Worm (Caenorhabditis elegans): ENCODE data around the gene F35D11.3.

- TF ChIP-seq dve-1 (tag; optimal IDR thresholded peaks at IDR 0.05; ENCODE audit: insufficient read depth) (no peak), ceh-20 (GFP tag; IDR thresholded peaks at IDR 0.05) (no peak), ces-1 (GFP tag; optimal IDR thresholded peaks at IDR 0.05) (no peak), unc-62 (GFP tag; optimal IDR thresholded peaks at IDR 0.05 in 1 of 2) (no peak), unc-62 (tag; optimal IDR thresholded peaks at IDR 0.05) (no peak), lin-13 (GFP tag; optimal IDR thresholded peaks at IDR 0.05) (no peak)
These were observed 8.3 kb downstream of the F35D11.3 start, which contains the start of gene clec-136 for ce11 chrII:4616443-4616842.
